Worm (Caenorhabditis elegans): ENCODE measurements around the gene his-71.
A peak's percentile ranks its signal among the peaks of the same experiment; 100 is the strongest.

his-71 gene

DNA sequence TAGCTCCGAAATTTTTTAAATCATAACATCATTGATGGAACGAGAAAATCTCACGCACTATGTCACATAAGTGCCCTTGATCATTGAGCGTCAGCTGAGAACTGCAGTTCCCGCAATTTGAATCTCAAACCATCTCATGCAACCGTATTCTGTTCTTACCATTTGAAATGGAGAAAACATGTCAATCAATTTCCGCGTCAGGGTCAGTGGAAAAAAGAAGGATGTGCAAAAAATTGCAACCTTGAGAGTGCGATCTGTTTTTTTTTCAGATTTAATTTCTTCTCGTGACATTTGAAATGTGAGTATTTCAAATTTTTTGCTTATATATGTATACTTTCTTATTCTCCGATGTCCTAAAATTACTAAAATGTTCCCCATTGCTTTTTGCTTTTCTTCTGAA is 28.8 kb upstream of the his-71 start:
- no peak for TF ChIP-seq Y22D7AL.16 (tag; optimal IDR thresholded peaks at IDR 0.05)
- no peak for TF ChIP-seq sdc-2 (tag; optimal IDR thresholded peaks at IDR 0.05)

DNA sequence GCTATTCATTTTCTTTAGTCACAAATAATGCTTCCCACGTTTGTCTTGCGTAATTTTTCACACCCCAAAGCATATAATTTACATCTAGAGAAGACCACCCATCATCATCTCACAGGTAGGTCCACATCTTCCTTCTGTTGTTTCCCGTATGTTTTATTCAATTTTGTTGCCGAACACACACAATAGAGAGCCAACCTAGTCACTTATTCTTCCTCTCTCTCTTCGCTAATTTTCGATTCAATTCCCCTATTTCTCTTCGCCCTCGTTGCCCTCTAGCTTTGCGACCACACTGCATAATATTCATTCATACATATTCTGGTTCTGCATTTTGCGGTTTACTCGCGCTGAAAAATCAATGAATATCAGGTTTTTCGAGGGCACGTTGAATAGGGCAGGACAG is 24.1 kb upstream of the his-71 start:
- TF ChIP-seq ceh-48 (tag; optimal IDR thresholded peaks at IDR 0.05) (peak; percentile 5), unc-42 (tag; optimal IDR thresholded peaks at IDR 0.05) (peak; percentile 11), ceh-34 (tag; optimal IDR thresholded peaks at IDR 0.05) (no peak), ceh-31 (tag; optimal IDR thresholded peaks at IDR 0.05) (peak; percentile 71)

DNA sequence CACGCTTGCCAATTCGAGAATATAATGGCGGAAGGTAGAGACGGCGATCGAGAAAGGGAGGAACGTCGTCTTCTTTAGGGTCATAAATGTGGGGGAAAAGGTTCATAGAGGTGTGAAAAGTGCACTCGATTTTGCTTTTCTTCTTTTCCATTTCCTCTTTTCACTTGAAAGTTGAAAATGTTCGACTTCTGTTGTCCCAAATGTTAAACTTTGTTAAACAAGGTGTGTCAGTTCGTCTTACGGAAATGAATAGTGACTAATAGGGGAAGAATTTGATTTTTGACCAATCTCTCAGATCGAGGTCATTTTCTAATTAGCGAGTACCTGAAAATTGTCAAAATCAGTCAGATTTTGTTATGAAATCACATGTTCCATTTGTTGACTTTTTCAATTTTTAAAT is 23.0 kb upstream of the his-71 start:
- no peak for TF ChIP-seq pros-1 (tag; optimal IDR thresholded peaks at IDR 0.05)
- TF ChIP-seq pha-4 (tag; optimal IDR thresholded peaks at IDR 0.05): no peak
- TF ChIP-seq pag-3 (tag; optimal IDR thresholded peaks at IDR 0.05; ENCODE audit: borderline replicate concordance): no peak
- TF ChIP-seq sdc-2 (tag; optimal IDR thresholded peaks at IDR 0.05): no peak
- TF ChIP-seq ceh-45 (GFP tag; IDR thresholded peaks at IDR 0.05): no peak
- no peak for TF ChIP-seq dmd-4 (tag; optimal IDR thresholded peaks at IDR 0.05; ENCODE audit: borderline replicate concordance)
- TF ChIP-seq ceh-31 (tag; optimal IDR thresholded peaks at IDR 0.05): peak; percentile 34
- no peak for TF ChIP-seq tbx-2 (tag; optimal IDR thresholded peaks at IDR 0.05)

DNA sequence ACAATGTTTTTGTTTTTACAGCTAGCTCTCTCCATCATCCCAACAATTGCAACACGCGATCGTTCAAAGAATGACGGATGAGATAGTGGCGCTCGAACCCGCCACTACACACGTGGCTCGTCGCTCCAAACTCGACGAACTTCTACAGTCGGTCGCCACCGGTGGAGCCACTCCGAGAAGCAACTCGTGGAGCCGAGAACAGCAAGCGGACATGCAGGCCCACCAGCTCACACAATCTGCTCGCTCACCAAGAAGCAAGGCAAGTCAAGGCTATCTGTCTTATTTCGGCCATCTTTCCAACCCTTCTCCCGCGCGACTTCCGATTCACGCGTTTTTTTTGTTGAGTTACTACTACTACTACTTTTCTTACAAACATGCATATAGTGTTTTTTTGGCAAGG is 21.8 kb upstream of the his-71 start, which contains the start of the genes F45E1.1 and F45E1.2:
Gene F45E1.1 (plus strand): TSS at position 20 of the 400 bp plus-strand sequence.
Gene F45E1.2 (plus strand): TSS at position 71 of the 400 bp plus-strand sequence.
- TF ChIP-seq fkh-6 (tag; optimal IDR thresholded peaks at IDR 0.05) (no peak), hlh-15 (tag; optimal IDR thresholded peaks at IDR 0.05) (no peak), T23F11.4 (GFP tag; optimal IDR thresholded peaks at IDR 0.05) (no peak), madf-2 (tag; optimal IDR thresholded peaks at IDR 0.05) (no peak), syd-9 (tag; optimal IDR thresholded peaks at IDR 0.05) (no peak), C38D4.7 (GFP tag; optimal IDR thresholded peaks at IDR 0.05) (no peak), Y22D7AL.16 (tag; optimal IDR thresholded peaks at IDR 0.05) (no peak), hlh-30 (tag; optimal IDR thresholded peaks at IDR 0.05; ENCODE audit: insufficient read depth) (no peak), gmeb-2 (tag; optimal IDR thresholded peaks at IDR 0.05) (no peak), ets-4 (tag; optimal IDR thresholded peaks at IDR 0.05) (no peak), ceh-30 (tag; optimal IDR thresholded peaks at IDR 0.05) (no peak), ceh-48 (tag; optimal IDR thresholded peaks at IDR 0.05) (no peak), sox-4 (tag; optimal IDR thresholded peaks at IDR 0.05) (no peak)

DNA sequence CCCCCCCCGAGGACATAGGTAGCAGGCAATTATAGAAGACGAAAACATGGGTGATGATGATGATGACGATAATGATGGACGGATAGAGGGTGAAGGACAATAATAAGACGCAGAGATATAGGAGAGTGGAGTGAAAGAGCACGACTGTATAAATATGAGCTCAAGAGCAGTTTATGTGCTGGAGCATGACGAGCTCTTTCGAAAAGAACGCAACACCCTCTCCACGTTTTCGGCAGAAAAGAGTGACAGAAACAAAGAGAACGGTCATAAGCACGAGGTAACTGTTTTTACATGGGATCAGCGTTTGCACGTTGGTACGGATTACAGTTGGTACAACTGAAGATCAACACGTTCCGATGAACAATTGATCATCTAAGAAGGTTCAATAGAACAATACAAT is 17.1 kb upstream of the his-71 start:
- TF ChIP-seq madf-2 (tag; optimal IDR thresholded peaks at IDR 0.05) (no peak), tbx-2 (tag; optimal IDR thresholded peaks at IDR 0.05) (peak; percentile 30), ceh-48 (tag; optimal IDR thresholded peaks at IDR 0.05) (no peak), ceh-45 (GFP tag; IDR thresholded peaks at IDR 0.05) (no peak), pax-1 (tag; optimal IDR thresholded peaks at IDR 0.05) (peak; percentile 92)

DNA sequence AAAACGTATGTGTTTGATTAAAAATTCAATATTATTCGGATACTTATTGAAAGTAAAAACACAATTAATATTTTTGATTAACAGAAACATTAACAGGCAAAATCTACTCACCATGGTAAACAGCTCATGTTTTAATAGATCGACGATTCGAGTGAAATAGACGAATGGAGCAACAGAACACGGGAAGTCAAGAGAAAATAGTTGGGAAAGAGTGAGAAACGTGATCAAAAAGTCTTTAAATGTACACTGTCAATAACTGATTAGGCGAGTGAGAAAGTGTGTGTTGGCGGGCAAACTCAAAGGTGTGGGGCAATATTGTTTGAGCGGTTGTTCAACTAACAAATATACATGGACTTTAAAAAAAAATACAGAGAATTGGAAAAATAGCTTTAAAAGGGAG is 16.1 kb upstream of the his-71 start, which contains the start of gene sdpn-1:
Gene sdpn-1 (minus strand): TSS at position 262 of the 400 bp plus-strand sequence.
- TF ChIP-seq C08G9.2 (tag; optimal IDR thresholded peaks at IDR 0.05) (no peak), elt-2 (tag; optimal IDR thresholded peaks at IDR 0.05) (no peak)

DNA sequence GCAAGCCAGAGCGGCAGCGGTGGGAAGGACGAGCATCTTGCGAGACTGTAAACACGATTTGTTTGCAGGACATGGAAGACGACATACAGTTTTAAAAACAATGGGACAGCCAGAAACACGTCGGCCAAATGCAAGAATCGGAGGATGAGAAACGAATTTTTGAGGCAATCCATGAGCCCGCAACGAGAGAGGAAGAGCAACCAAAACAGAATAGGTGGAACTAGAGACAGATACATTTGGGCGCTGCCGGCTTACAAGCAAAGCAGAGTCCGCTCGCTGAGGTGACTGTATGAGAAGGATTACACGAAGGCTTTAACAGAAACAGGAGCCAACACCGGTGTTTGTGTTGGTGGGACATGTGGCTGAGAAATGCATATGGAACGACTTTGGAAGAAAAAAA is 12.6 kb upstream of the his-71 start:
- TF ChIP-seq hlh-6 (tag; optimal IDR thresholded peaks at IDR 0.05) (peak; percentile 24), ama-1 (optimal IDR thresholded peaks at IDR 0.05) (no peak), nhr-11 (tag; optimal IDR thresholded peaks at IDR 0.05) (no peak)

DNA sequence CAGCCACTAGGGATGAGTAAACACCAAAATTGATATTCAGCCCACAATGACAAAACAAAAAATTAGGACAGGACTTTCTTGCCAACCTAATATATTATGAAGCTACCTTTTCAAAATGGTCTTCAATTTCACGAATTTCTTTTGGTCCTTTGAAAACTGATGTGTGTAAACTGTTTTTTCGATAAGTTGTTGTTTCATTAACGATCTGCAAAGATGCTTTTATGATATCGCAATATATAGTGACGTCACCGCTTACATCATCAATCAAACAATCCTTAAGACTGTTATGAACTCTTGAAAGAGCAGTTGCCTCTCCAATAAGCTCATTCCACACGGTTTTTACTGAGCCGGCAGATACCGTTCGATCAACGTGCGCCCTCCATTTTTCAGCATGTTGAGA is 10.2 kb upstream of the his-71 start:
- TF ChIP-seq T23F11.4 (GFP tag; optimal IDR thresholded peaks at IDR 0.05) (no peak), che-1 (tag; optimal IDR thresholded peaks at IDR 0.05) (no peak), pat-9 (tag; optimal IDR thresholded peaks at IDR 0.05) (no peak), tbx-7 (tag; optimal IDR thresholded peaks at IDR 0.05) (no peak)

Measured in whole organism, late embryonic.